Fruit fly (Drosophila melanogaster) Kc167 (cell line): Measurements from ENCODE around the gene neb.

ENCODE experiments used
- h ChIP-seq: fragments of >200 bp; optimal IDR thresholded peaks from 3 replicates; lab custom pipeline; 2018; ENCODE audit warnings: missing external identifiers
- psq ChIP-seq: fragments of >200 bp; optimal IDR thresholded peaks from 2 replicates; lab custom pipeline; 2017; ENCODE audit warnings: missing external identifiers

DNA sequence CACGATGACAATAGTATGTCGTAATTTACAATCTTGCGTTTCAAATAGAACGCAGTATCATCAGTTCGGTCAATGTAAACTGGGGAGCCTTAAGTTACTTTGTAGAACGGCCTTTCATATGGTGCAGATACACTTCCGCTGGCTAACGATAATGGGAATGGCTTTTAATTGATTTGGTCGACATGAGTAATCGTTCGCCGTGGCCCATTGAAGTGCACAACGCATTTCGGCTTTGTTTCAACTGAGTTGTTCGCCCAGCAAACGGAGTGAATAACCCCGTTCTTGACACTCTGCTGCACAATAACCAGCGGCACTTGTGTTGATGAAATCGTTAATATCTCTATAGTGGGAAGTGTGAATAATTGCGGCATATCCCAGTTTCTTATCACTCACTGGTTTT lies 7.6 kb upstream of the neb start:
- TF ChIP-seq h (lab: Kevin White, UChicago) (no peak), psq (no peak)
